Worm (Caenorhabditis elegans): ENCODE measurements around the gene C44C10.10.

DNA sequence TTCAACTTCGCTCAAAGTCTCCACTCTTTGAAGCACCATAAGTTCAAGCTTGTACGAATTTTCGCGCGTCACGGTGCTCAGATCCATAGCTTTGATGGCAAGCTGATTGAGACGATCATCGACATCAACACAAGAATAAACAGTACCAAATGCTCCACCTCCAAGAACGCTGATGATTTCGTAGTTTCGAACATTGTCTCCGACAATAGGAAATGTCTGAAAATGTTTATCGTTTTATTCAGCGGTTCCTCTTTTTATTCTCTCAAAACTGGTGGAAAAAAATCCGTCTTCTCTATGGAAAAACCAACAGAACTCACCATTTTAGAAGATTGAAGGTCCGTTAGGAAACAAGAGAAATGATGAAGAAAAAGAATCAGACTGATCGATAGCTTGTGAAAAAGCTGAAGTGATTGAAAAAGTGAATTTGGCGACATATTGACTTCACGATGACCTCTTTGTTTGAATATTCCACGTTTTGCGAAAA lies 2.2 kb upstream of the C44C10.10 start, which contains the start of gene C44C10.7:
- no peak for TF ChIP-seq ama-1 (optimal IDR thresholded peaks at IDR 0.05)
- TF ChIP-seq scrt-1 (GFP tag; IDR thresholded peaks at IDR 0.05), result no peak

Data from whole organism, early embryonic.